Fruit fly (Drosophila melanogaster): ENCODE results near the gene CHMP2B.

CHMP2B gene

dm6 chr3L:5187572-5187934 lies 48.1 kb downstream of the CHMP2B start:
- TF ChIP-seq ey (GFP tag; optimal IDR thresholded peaks at IDR 0.05) (peak; percentile 31), Dif (GFP tag; optimal IDR thresholded peaks at IDR 0.05; ENCODE audit: partially characterized antibody) (no peak), woc (GFP tag; optimal IDR thresholded peaks at IDR 0.05) (no peak), tai (GFP tag; optimal IDR thresholded peaks at IDR 0.05) (peak; percentile 9), br (GFP tag; optimal IDR thresholded peaks at IDR 0.05) (no peak), h (GFP tag; optimal IDR thresholded peaks at IDR 0.05) (peak; percentile 19), Hnf4 (GFP tag; optimal IDR thresholded peaks at IDR 0.05) (no peak), foxo (GFP tag; optimal IDR thresholded peaks at IDR 0.05) (no peak), OdsH (GFP tag; optimal IDR thresholded peaks at IDR 0.05) (peak; percentile 11), rgr (GFP tag; optimal IDR thresholded peaks at IDR 0.05) (peak; percentile 31)

dm6 chr3L:5188402-5188801 lies 49.0 kb downstream of the CHMP2B start:
- no peak for TF ChIP-seq woc (GFP tag; optimal IDR thresholded peaks at IDR 0.05)
- TF ChIP-seq usp (GFP tag; optimal IDR thresholded peaks at IDR 0.05) = no peak
- TF ChIP-seq dsf (GFP tag; optimal IDR thresholded peaks at IDR 0.05; ENCODE audit: borderline replicate concordance) = no peak
- peak; percentile 18 for TF ChIP-seq psq (GFP tag; optimal IDR thresholded peaks at IDR 0.05)
- no peak for TF ChIP-seq brk (GFP tag; optimal IDR thresholded peaks at IDR 0.05)
- TF ChIP-seq HLH106 (tag; optimal IDR thresholded peaks at IDR 0.05) = peak; percentile 14
- TF ChIP-seq jim (GFP tag; optimal IDR thresholded peaks at IDR 0.05) = no peak
- TF ChIP-seq fru (GFP tag; optimal IDR thresholded peaks at IDR 0.05) = no peak
- TF ChIP-seq foxo (GFP tag; optimal IDR thresholded peaks at IDR 0.05) = peak in 1 of 2 experiments; percentile 35
- TF ChIP-seq rgr (GFP tag; optimal IDR thresholded peaks at IDR 0.05) = peak; percentile 42
- TF ChIP-seq sage (GFP tag; optimal IDR thresholded peaks at IDR 0.05) = no peak
- peak; percentile 18 for TF ChIP-seq ey (GFP tag; optimal IDR thresholded peaks at IDR 0.05)
- no peak for TF ChIP-seq Dfd (GFP tag; optimal IDR thresholded peaks at IDR 0.05)
- TF ChIP-seq h (GFP tag; optimal IDR thresholded peaks at IDR 0.05) = peak; percentile 34
- no peak for TF ChIP-seq lola (GFP tag; optimal IDR thresholded peaks at IDR 0.05)

All from whole organism, wandering third instar larva.